Worm (Caenorhabditis elegans): Measurements from ENCODE around the gene clec-54.

ce11 chrV:14428865-14429264 is 47.8 kb upstream of the clec-54 start, which contains the start of gene F23B12.1:
- no peak for TF ChIP-seq ama-1 (optimal IDR thresholded peaks at IDR 0.05)
- no peak for TF ChIP-seq pes-1 (GFP tag; IDR thresholded peaks at IDR 0.05)
- no peak for TF ChIP-seq hmbx-1 (tag; optimal IDR thresholded peaks at IDR 0.05)

Measured in whole organism, early embryonic.